Fruit fly (Drosophila melanogaster): ENCODE data around the gene abd-A.
A peak's percentile ranks its signal among the peaks of the same experiment; 100 is the strongest.

Gene abd-A

dm6 chr3R:16826246-16826816 lies 3.5 kb downstream of the abd-A start:
- peak; percentile 98 for TF ChIP-seq zen (tag; optimal IDR thresholded peaks at IDR 0.05)
- TF ChIP-seq twi (tag; optimal IDR thresholded peaks at IDR 0.05) = peak; percentile 36
- no peak for TF ChIP-seq CG2116 (GFP tag; optimal IDR thresholded peaks at IDR 0.05)
- TF ChIP-seq CG13296 (GFP tag; optimal IDR thresholded peaks at IDR 0.05) = no peak
- peak; percentile 29 for TF ChIP-seq Neu2 (GFP tag; optimal IDR thresholded peaks at IDR 0.05; ENCODE audit: borderline replicate concordance)
- TF ChIP-seq lola (GFP tag; optimal IDR thresholded peaks at IDR 0.05) = no peak
- no peak for TF ChIP-seq CkIIα-i1 (GFP tag; IDR thresholded peaks at IDR 0.05)
- TF ChIP-seq Med (GFP tag) = peak; percentile 56
- TF ChIP-seq tll (GFP tag; optimal IDR thresholded peaks at IDR 0.05) = peak in 1 of 2 experiments; percentile 99
- no peak for TF ChIP-seq pfk (GFP tag; optimal IDR thresholded peaks at IDR 0.05)
- no peak for TF ChIP-seq HmgD (GFP tag; optimal IDR thresholded peaks at IDR 0.05)
- TF ChIP-seq CG15479 (GFP tag; optimal IDR thresholded peaks at IDR 0.05) = peak; percentile 93
- TF ChIP-seq Scr (GFP tag; IDR thresholded peaks at IDR 0.05; ENCODE audit: partially characterized antibody) = 0 out of 2 replicates have a peak, but pooled peaks have one; percentile 9
- TF ChIP-seq cad (GFP tag; optimal IDR thresholded peaks at IDR 0.05) = peak; percentile 93
- no peak for TF ChIP-seq yki (optimal IDR thresholded peaks at IDR 0.05)

- peak; percentile 46 for TF ChIP-seq zen (tag; optimal IDR thresholded peaks at IDR 0.05)
- peak in 1 of 2 experiments; percentile 88 for TF ChIP-seq tll (GFP tag; optimal IDR thresholded peaks at IDR 0.05)
- TF ChIP-seq Aef1 (GFP tag; IDR thresholded peaks at IDR 0.05) = no peak
- peak; percentile 81 for TF ChIP-seq cad (GFP tag; optimal IDR thresholded peaks at IDR 0.05)
- TF ChIP-seq CG15479 (GFP tag; optimal IDR thresholded peaks at IDR 0.05) = peak; percentile 32
- TF ChIP-seq CG31224 (GFP tag; IDR thresholded peaks at IDR 0.05) = no peak
These were observed 7.8 kb downstream of the abd-A start for dm6 chr3R:16822015-16822414.

dm6 chr3R:16821473-16821872 lies 8.4 kb downstream of the abd-A start:
- TF ChIP-seq CG15269 (tag; optimal IDR thresholded peaks at IDR 0.05) = peak; percentile 23
- TF ChIP-seq gsb-n (tag; optimal IDR thresholded peaks at IDR 0.05) = peak; percentile 5
- no peak for TF ChIP-seq CG9876 (GFP tag; optimal IDR thresholded peaks at IDR 0.05)
- TF ChIP-seq abd-A (tag; optimal IDR thresholded peaks at IDR 0.05) = peak; percentile 80
- TF ChIP-seq CG11456 (GFP tag; IDR thresholded peaks at IDR 0.05) = no peak
- peak; percentile 61 for TF ChIP-seq Abd-B (GFP tag; optimal IDR thresholded peaks at IDR 0.05)
- no peak for TF ChIP-seq CG4854 (GFP tag; optimal IDR thresholded peaks at IDR 0.05)
- TF ChIP-seq az2 (GFP tag; optimal IDR thresholded peaks at IDR 0.05) = no peak
- no peak for TF ChIP-seq Trl (optimal IDR thresholded peaks at IDR 0.05)
- no peak for TF ChIP-seq Trl (GFP tag; optimal IDR thresholded peaks at IDR 0.05)
- TF ChIP-seq zen (tag; optimal IDR thresholded peaks at IDR 0.05) = no peak
- no peak for TF ChIP-seq CG12071 (GFP tag; optimal IDR thresholded peaks at IDR 0.05)
- TF ChIP-seq CG11247 (GFP tag; IDR thresholded peaks at IDR 0.05) = no peak
- peak; percentile 45 for TF ChIP-seq cad (GFP tag; optimal IDR thresholded peaks at IDR 0.05)
- TF ChIP-seq Tbp (GFP tag; optimal IDR thresholded peaks at IDR 0.05) = no peak
- no peak for TF ChIP-seq C15 (GFP tag; IDR thresholded peaks at IDR 0.05)
- TF ChIP-seq Dad (GFP tag; optimal IDR thresholded peaks at IDR 0.05) = no peak
- TF ChIP-seq CG4730 (GFP tag; IDR thresholded peaks at IDR 0.05) = no peak
- TF ChIP-seq CkIIα-i1 (GFP tag; IDR thresholded peaks at IDR 0.05) = no peak
- TF ChIP-seq dan (GFP tag; IDR thresholded peaks at IDR 0.05) = no peak
- no peak for TF ChIP-seq otp (GFP tag; IDR thresholded peaks at IDR 0.05)
- TF ChIP-seq CG34422 (GFP tag; IDR thresholded peaks at IDR 0.05) = no peak
- no peak for TF ChIP-seq Dbx (GFP tag; IDR thresholded peaks at IDR 0.05)
- TF ChIP-seq Atf3 (GFP tag; optimal IDR thresholded peaks at IDR 0.05) = no peak
- no peak for TF ChIP-seq CG8924 (tag; optimal IDR thresholded peaks at IDR 0.05)
